Fruit fly (Drosophila melanogaster) whole organism, adult: ENCODE results near the gene CG31937.

Source experiments
- CG11617 ChIP-seq: fragments of 200-800 bp; sonication (Bioruptor generic); optimal IDR thresholded peaks from 2 replicates; lab custom pipeline; 2017; ENCODE audit warnings: mild to moderate bottlenecking, missing biosample characterization, missing genetic modification reagents, missing genetic modification characterization
- CG12768 ChIP-seq: fragments of 200-800 bp; sonication (Bioruptor generic); optimal IDR thresholded peaks from 2 replicates; lab custom pipeline; 2017; ENCODE audit warnings: missing biosample characterization, missing genetic modification characterization, mild to moderate bottlenecking, moderate library complexity, missing genetic modification reagents
- CG14711 ChIP-seq: fragments of 200-800 bp; sonication (Bioruptor generic); optimal IDR thresholded peaks from 2 replicates; lab custom pipeline; 2018; ENCODE audit warnings: missing biosample characterization, mild to moderate bottlenecking, missing genetic modification characterization, moderate library complexity
- CG1620 ChIP-seq: fragments of 200-800 bp; sonication (Bioruptor generic); optimal IDR thresholded peaks from 2 replicates; lab custom pipeline; 2016; ENCODE audit warnings: missing biosample characterization, missing genetic modification characterization
- CG33017 ChIP-seq: fragments of 200-800 bp; sonication (Bioruptor generic); optimal IDR thresholded peaks from 2 replicates; lab custom pipeline; 2018; ENCODE audit warnings: missing biosample characterization, mild to moderate bottlenecking, missing genetic modification characterization, moderate library complexity
- CG5204 ChIP-seq: fragments of 200-800 bp; sonication (Bioruptor generic); optimal IDR thresholded peaks from 2 replicates; lab custom pipeline; 2016; ENCODE audit warnings: missing biosample characterization, missing genetic modification characterization
- CG7045 ChIP-seq: fragments of 200-800 bp; sonication (Bioruptor generic); optimal IDR thresholded peaks from 2 replicates; lab custom pipeline; 2017; ENCODE audit warnings: missing biosample characterization, mild to moderate bottlenecking, missing genetic modification characterization
- CG7101 ChIP-seq: fragments of 200-800 bp; sonication (Bioruptor generic); optimal IDR thresholded peaks from 2 replicates; lab custom pipeline; 2018; ENCODE audit warnings: missing biosample characterization, mild to moderate bottlenecking, missing genetic modification characterization, moderate library complexity
- Clk ChIP-seq: fragments of 200-800 bp; sonication (Bioruptor generic); optimal IDR thresholded peaks from 2 replicates; lab custom pipeline; 2017; ENCODE audit warnings: missing biosample characterization, missing genetic modification characterization
- Crg-1 ChIP-seq: fragments of 200-800 bp; sonication (Bioruptor generic); optimal IDR thresholded peaks from 2 replicates; lab custom pipeline; 2016; ENCODE audit warnings: missing biosample characterization, missing genetic modification characterization
- Hr96 ChIP-seq: fragments of 200-800 bp; sonication (Bioruptor generic); optimal IDR thresholded peaks from 2 replicates; lab custom pipeline; 2016; ENCODE audit warnings: missing biosample characterization, missing genetic modification characterization
- Mnt ChIP-seq: fragments of 200-800 bp; sonication (Bioruptor generic); optimal IDR thresholded peaks from 2 replicates; lab custom pipeline; 2016; ENCODE audit warnings: missing biosample characterization, mild to moderate bottlenecking, missing genetic modification characterization
- bab1 ChIP-seq: fragments of 200-800 bp; sonication (Bioruptor generic); optimal IDR thresholded peaks from 3 replicates; lab custom pipeline; 2019; ENCODE audit warnings: missing biosample characterization, mild to moderate bottlenecking, missing genetic modification characterization, moderate library complexity
- cic ChIP-seq: fragments of 200-800 bp; sonication (Bioruptor generic); optimal IDR thresholded peaks from 2 replicates; lab custom pipeline; 2017; ENCODE audit warnings: missing biosample characterization, mild to moderate bottlenecking, missing genetic modification characterization, moderate library complexity
- cnc ChIP-seq, 2 experiments: fragments of >200 bp; optimal IDR thresholded peaks; 2 replicates each; lab custom pipeline; 2017
- kay ChIP-seq: fragments of 200-800 bp; sonication (Bioruptor generic); peaks from one replicate; lab custom pipeline; 2016; ENCODE audit warnings: missing biosample characterization, missing genetic modification characterization, borderline replicate concordance
- ovo ChIP-seq: fragments of 200-800 bp; sonication (Bioruptor generic); optimal IDR thresholded peaks from 2 replicates; lab custom pipeline; 2016; ENCODE audit warnings: missing biosample characterization, missing genetic modification characterization
- pad ChIP-seq: fragments of 200-800 bp; sonication (Bioruptor generic); optimal IDR thresholded peaks from 3 replicates; lab custom pipeline; 2017; ENCODE audit warnings: missing biosample characterization, missing genetic modification characterization, mild to moderate bottlenecking, moderate library complexity, missing genetic modification reagents
- tj ChIP-seq: fragments of 200-800 bp; sonication (Bioruptor generic); optimal IDR thresholded peaks from 3 replicates; lab custom pipeline; 2017; ENCODE audit warnings: missing biosample characterization, mild to moderate bottlenecking, missing genetic modification characterization, moderate library complexity
- toe ChIP-seq: fragments of 200-800 bp; sonication (Bioruptor generic); optimal IDR thresholded peaks from 2 replicates; lab custom pipeline; 2016; ENCODE audit warnings: missing biosample characterization, missing genetic modification characterization

Gene CG31937

DNA sequence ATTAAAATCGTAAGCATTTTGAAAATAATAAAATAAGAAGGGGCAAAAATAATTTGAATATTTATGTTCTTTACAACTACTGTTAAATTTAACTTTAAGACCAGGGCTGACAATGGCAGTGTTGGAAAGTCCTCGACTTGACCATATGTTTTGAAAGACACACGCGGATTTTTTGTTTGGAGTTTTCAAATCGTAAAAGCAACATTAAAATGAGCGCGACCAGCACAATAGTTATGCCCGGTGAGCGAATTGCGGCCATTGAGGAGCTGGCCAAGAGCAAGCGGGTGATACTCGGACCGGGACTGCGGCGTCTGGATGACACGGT lies 1.1 kb upstream of the CG31937 start, which contains the start of gene Rrp40:
Gene Rrp40 (plus strand): TSS at position 113 of the 325 bp plus-strand sequence.
- peak; percentile 25 for TF ChIP-seq kay
- TF ChIP-seq CG12768 (GFP tag; lab: Kevin White, UChicago) = no peak
- no peak for TF ChIP-seq CG7045 (GFP tag; lab: Kevin White, UChicago)
- TF ChIP-seq CG14711 (tag; lab: Kevin White, UChicago) = peak; percentile 0
- peak; percentile 47 for TF ChIP-seq CG33017 (tag; lab: Kevin White, UChicago)
- peak; percentile 47 for TF ChIP-seq Mnt (GFP tag; lab: Kevin White, UChicago)
- TF ChIP-seq pad (GFP tag; lab: Kevin White, UChicago) = peak; percentile 0

- TF ChIP-seq toe (GFP tag; lab: Kevin White, UChicago) (no peak), tj (GFP tag; lab: Kevin White, UChicago) (no peak), Clk (GFP tag; lab: Kevin White, UChicago) (no peak), ovo (no peak), Crg-1 (GFP tag; lab: Kevin White, UChicago) (no peak), CG14711 (tag; lab: Kevin White, UChicago) (no peak), cic (GFP tag; lab: Kevin White, UChicago) (peak; percentile 89), cnc (optimal IDR thresholded peaks at IDR 0.05; lab: Kevin White, UChicago) (no peak), CG1620 (GFP tag; lab: Kevin White, UChicago) (no peak), Mnt (GFP tag; lab: Kevin White, UChicago) (peak; percentile 58), CG11617 (GFP tag; lab: Kevin White, UChicago) (peak; percentile 53), CG7101 (tag; lab: Kevin White, UChicago) (peak; percentile 5), Hr96 (GFP tag; lab: Kevin White, UChicago) (no peak), pad (GFP tag; lab: Kevin White, UChicago) (no peak), CG5204 (GFP tag; lab: Kevin White, UChicago) (no peak), CG33017 (tag; lab: Kevin White, UChicago) (peak; percentile 64), CG12768 (GFP tag; lab: Kevin White, UChicago) (no peak), bab1 (GFP tag; lab: Kevin White, UChicago) (no peak), kay (no peak), CG7045 (GFP tag; lab: Kevin White, UChicago) (peak; percentile 43)
Observed at dm6 chr2L:1730914-1731313, 1.2 kb downstream of the CG31937 start.

dm6 chr2L:1732189-1732588 lies 2.5 kb downstream of the CG31937 start, which contains the start of the genes CG17652 and CG17646:
Gene CG17652 (minus strand): TSS chr2L:1732356.
Gene CG17646 (plus strand): TSS chr2L:1732524.
- TF ChIP-seq toe (GFP tag; lab: Kevin White, UChicago) = no peak
- no peak for TF ChIP-seq CG5204 (GFP tag; lab: Kevin White, UChicago)
- TF ChIP-seq kay = no peak
- TF ChIP-seq CG7101 (tag; lab: Kevin White, UChicago) = peak; percentile 49
- no peak for TF ChIP-seq CG11617 (GFP tag; lab: Kevin White, UChicago)
- no peak for TF ChIP-seq Clk (GFP tag; lab: Kevin White, UChicago)
- no peak for TF ChIP-seq tj (GFP tag; lab: Kevin White, UChicago)
- peak; percentile 48 for TF ChIP-seq CG14711 (tag; lab: Kevin White, UChicago)
- TF ChIP-seq ovo = no peak
- peak; percentile 18 for TF ChIP-seq cic (GFP tag; lab: Kevin White, UChicago)
- TF ChIP-seq Crg-1 (GFP tag; lab: Kevin White, UChicago) = peak; percentile 69
- TF ChIP-seq bab1 (GFP tag; lab: Kevin White, UChicago) = no peak
- TF ChIP-seq pad (GFP tag; lab: Kevin White, UChicago) = peak; percentile 17
- TF ChIP-seq Mnt (GFP tag; lab: Kevin White, UChicago) = peak; percentile 80
- TF ChIP-seq CG12768 (GFP tag; lab: Kevin White, UChicago) = no peak
- TF ChIP-seq Hr96 (GFP tag; lab: Kevin White, UChicago) = no peak
- TF ChIP-seq CG33017 (tag; lab: Kevin White, UChicago) = peak; percentile 68

- TF ChIP-seq CG7045 (GFP tag; lab: Kevin White, UChicago) (no peak), CG11617 (GFP tag; lab: Kevin White, UChicago) (no peak), tj (GFP tag; lab: Kevin White, UChicago) (no peak), Hr96 (GFP tag; lab: Kevin White, UChicago) (no peak), Crg-1 (GFP tag; lab: Kevin White, UChicago) (no peak), cic (GFP tag; lab: Kevin White, UChicago) (no peak), cnc (optimal IDR thresholded peaks at IDR 0.05; lab: Kevin White, UChicago) (no peak), bab1 (GFP tag; lab: Kevin White, UChicago) (no peak), CG5204 (GFP tag; lab: Kevin White, UChicago) (no peak), ovo (no peak), CG7101 (tag; lab: Kevin White, UChicago) (no peak), toe (GFP tag; lab: Kevin White, UChicago) (no peak), Clk (GFP tag; lab: Kevin White, UChicago) (no peak), CG33017 (tag; lab: Kevin White, UChicago) (no peak)
Observed at dm6 chr2L:1733155-1733813, 3.6 kb downstream of the CG31937 start.

DNA sequence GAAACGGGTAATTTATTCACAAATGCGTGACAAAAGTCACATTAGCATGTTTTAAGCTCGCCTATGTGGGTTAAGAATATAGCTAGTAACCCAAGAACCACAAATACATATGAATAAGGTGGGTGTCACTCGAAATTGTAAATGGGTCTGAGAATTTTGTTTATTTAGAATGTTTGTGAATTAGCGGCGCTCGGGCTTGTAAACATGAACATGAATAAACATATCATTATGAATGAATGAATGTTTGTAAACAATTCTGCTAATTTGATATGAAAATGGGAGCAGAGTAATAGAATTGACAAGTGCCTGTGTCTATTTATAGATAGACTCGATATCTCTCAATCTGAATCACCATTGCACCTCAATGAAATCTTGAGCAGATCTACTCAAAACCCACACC lies 5.4 kb downstream of the CG31937 start:
- TF ChIP-seq kay (no peak), pad (GFP tag; lab: Kevin White, UChicago) (no peak), CG33017 (tag; lab: Kevin White, UChicago) (no peak), Crg-1 (GFP tag; lab: Kevin White, UChicago) (no peak), CG7101 (tag; lab: Kevin White, UChicago) (no peak), tj (GFP tag; lab: Kevin White, UChicago) (no peak), CG7045 (GFP tag; lab: Kevin White, UChicago) (no peak), cic (GFP tag; lab: Kevin White, UChicago) (no peak), Clk (GFP tag; lab: Kevin White, UChicago) (no peak), Hr96 (GFP tag; lab: Kevin White, UChicago) (no peak), bab1 (GFP tag; lab: Kevin White, UChicago) (no peak), CG1620 (GFP tag; lab: Kevin White, UChicago) (no peak), CG12768 (GFP tag; lab: Kevin White, UChicago) (no peak), ovo (no peak), cnc (optimal IDR thresholded peaks at IDR 0.05; lab: Kevin White, UChicago) (no peak), CG11617 (GFP tag; lab: Kevin White, UChicago) (no peak), CG14711 (tag; lab: Kevin White, UChicago) (no peak), toe (GFP tag; lab: Kevin White, UChicago) (no peak), Mnt (GFP tag; lab: Kevin White, UChicago) (no peak)
